Worm (Caenorhabditis elegans) whole organism, young adult: ENCODE results near the gene sru-23.

Experiments
- lin-35 ChIP-seq, 3 experiments: fragments of 150-350 bp in 2 of 3; sonication (generic microtip) in 1 of 3; optimal IDR thresholded peaks; 2 replicates each; lab custom pipeline; 2014 to 2018; ENCODE audit warnings: missing biosample characterization in 3 of 3, missing genetic modification characterization in 3 of 3, missing genetic modification reagents in 3 of 3
- lsl-1 ChIP-seq: fragments of 200-800 bp; sonication (Bioruptor generic); optimal IDR thresholded peaks from 2 replicates; lab custom pipeline; 2018; ENCODE audit warnings: mild to moderate bottlenecking, missing genetic modification characterization, moderate library complexity, missing compliant biosample characterization
- unc-62 ChIP-seq: fragments of 150-350 bp; optimal IDR thresholded peaks from 2 replicates; lab custom pipeline; 2014; ENCODE audit warnings: missing biosample characterization, missing genetic modification reagents, missing genetic modification characterization
- ztf-3 ChIP-seq: fragments of 200-800 bp; sonication (Bioruptor generic); optimal IDR thresholded peaks from 2 replicates; lab custom pipeline; 2018; ENCODE audit warnings: mild to moderate bottlenecking, missing genetic modification characterization, missing compliant biosample characterization

DNA sequence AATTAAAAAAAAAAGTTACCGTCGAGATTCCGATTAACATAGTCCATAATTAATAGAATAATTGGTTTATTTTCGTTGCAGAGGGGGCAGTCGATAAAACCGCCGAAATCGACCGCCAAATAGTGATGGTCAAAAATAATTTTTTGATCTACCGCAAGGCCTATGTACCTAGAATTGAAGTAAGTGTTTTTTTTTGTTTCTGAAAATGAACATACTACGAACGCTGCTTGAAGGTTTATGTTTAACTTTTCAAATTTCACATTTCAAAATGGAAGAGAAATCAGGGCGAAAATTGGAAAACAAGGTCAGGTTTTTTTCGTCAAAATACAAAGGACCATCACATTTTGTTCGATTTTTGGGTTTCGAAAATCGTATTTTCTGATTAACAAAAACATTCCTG, 44.1 kb downstream of the sru-23 start, which contains the start of gene pzf-1:
- TF ChIP-seq ztf-3 = no peak
- TF ChIP-seq lsl-1 (GFP tag; lab: Kevin White, UChicago) = no peak
- TF ChIP-seq lin-35 (GFP tag; optimal IDR thresholded peaks at IDR 0.05; lab: Kevin White, UChicago) = no peak
- TF ChIP-seq unc-62 = no peak
